Worm (Caenorhabditis elegans) whole organism, L4/young adult: Measurements from ENCODE around the gene clec-60.

Source experiments
- W03F9.2 ChIP-seq: fragments of 150-350 bp; optimal IDR thresholded peaks from 2 replicates; lab custom pipeline; 2014; ENCODE audit warnings: missing biosample characterization, missing genetic modification characterization
- dao-5 ChIP-seq: sonication (generic microtip); optimal IDR thresholded peaks from 2 replicates; lab custom pipeline; 2016; ENCODE audit warnings: missing genotype, missing genetic modification characterization, moderate library complexity, missing compliant biosample characterization
- him-1 ChIP-seq: sonication (generic microtip); optimal IDR thresholded peaks from 2 replicates; lab custom pipeline; 2016; ENCODE audit warnings: missing genotype, missing genetic modification reagents, missing genetic modification characterization, missing compliant biosample characterization

- no peak for TF ChIP-seq him-1
- no peak for TF ChIP-seq dao-5 (tag; lab: Kevin White, UChicago)
- no peak for TF ChIP-seq W03F9.2 (tag; lab: Kevin White, UChicago)
Measured at ce11 chrII:10480043-10480442, 1.6 kb downstream of the clec-60 start.
